Fruit fly (Drosophila melanogaster) whole organism, larva: ENCODE results near the gene CG11581.

Experiments
- noc ChIP-seq: fragments of 200-800 bp; sonication (Bioruptor generic); optimal IDR thresholded peaks from 3 replicates; lab custom pipeline; 2019; ENCODE audit warnings: missing biosample characterization, mild to moderate bottlenecking, missing genetic modification characterization, moderate library complexity

CG11581 gene

DNA sequence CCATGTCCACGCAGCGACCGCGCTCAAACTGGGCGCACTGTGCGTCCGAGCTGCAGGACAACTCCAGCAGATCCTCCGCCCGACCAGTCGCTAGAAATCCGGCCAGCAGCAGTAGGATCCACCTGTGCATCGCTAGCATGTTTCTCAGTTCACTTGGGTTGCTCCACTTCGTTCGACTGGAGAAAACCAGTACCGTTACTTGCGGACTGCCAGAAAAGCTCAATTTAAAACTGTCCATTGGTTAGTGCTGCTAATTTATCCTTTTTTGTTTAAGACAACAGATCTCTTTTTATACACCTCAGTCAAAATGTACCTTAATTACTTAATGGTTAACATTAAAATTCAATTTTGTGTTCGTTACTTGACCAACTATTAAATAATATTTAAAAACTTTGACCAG, 48.9 kb downstream of the CG11581 start, which contains the start of gene CG11674:
CG11674 (minus strand) TSS at position 215 of the 400 bp plus-strand sequence.
- TF ChIP-seq noc, result no peak

DNA sequence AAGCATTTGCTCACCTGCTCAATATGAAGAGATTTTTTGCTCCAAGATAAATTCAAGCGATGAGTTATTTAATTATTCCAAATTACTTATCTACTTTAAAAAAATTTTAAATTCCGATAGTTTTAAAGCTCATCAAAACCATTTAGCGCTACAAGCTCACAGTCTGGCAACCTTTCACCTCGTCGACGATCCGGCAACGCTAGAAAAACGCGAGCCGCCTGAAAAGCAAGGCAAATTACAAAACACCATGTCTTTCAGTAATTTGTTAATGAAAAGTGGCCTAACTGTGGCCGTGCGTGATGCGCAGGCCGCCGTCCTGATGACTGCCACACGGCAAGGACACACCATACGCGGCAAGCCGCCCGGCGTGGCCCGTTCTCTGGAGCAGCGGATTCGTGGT, 49.4 kb downstream of the CG11581 start, which contains the start of gene mRpL38:
mRpL38 (plus strand) TSS at position 197 of the 400 bp plus-strand sequence.
- TF ChIP-seq noc, result no peak

DNA sequence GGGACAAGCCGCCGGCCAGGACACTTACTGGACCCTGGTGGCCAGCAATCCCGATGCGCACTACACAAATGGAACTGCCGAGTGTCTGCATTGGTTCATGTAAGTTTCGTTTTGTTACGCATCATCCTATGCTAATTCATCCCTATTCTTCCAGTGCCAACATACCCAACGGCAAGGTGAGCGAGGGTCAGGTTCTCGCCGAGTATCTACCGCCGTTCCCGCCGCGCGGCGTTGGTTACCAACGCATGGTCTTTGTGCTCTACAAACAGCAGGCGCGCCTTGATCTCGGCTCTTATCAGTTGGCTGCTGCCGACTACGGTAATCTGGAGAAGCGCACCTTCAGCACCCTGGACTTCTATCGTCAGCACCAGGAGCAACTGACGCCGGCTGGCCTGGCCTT, 50.3 kb downstream of the CG11581 start:
- TF ChIP-seq noc, result no peak
